Fruit fly (Drosophila melanogaster) whole organism, embryonic: ENCODE measurements around the gene sna.
A peak's percentile ranks its signal among the peaks of the same experiment; 100 is the strongest.

ENCODE experiments used
- Antp ChIP-seq: fragments of 200-800 bp; sonication (Bioruptor generic); optimal IDR thresholded peaks from 3 replicates; lab custom pipeline; 2016; ENCODE audit warnings: missing biosample characterization, missing genetic modification characterization
- Atf-2 ChIP-seq: fragments of 200-800 bp; sonication (Bioruptor generic); optimal IDR thresholded peaks from 2 replicates; lab custom pipeline; 2016; ENCODE audit warnings: missing biosample characterization, missing genetic modification characterization
- Atf6 ChIP-seq: fragments of 200-800 bp; sonication (Bioruptor generic); IDR thresholded peaks from 2 replicates; pipeline ENCODE4 v1.3.6; 2022; ENCODE audit warnings: missing biosample characterization, missing genetic modification characterization
- CG11093 ChIP-seq: fragments of 200-800 bp; sonication (Bioruptor generic); IDR thresholded peaks from 3 replicates; pipeline ENCODE4 v1.3.6; 2022; ENCODE audit warnings: missing biosample characterization, missing genetic modification characterization
- CG12071 ChIP-seq: fragments of 200-800 bp; sonication (Bioruptor generic); optimal IDR thresholded peaks from 3 replicates; lab custom pipeline; 2018; ENCODE audit warnings: missing biosample characterization, mild to moderate bottlenecking, missing genetic modification characterization
- CG14050 ChIP-seq: fragments of 200-800 bp; sonication (Bioruptor generic); IDR thresholded peaks from 3 replicates; pipeline ENCODE4 v1.3.6; 2022; ENCODE audit warnings: missing biosample characterization, missing genetic modification characterization
- CG16815 ChIP-seq: fragments of 200-800 bp; sonication (Bioruptor generic); optimal IDR thresholded peaks from 3 replicates; lab custom pipeline; 2017; ENCODE audit warnings: missing biosample characterization, mild to moderate bottlenecking, missing genetic modification characterization
- CG17568 ChIP-seq: fragments of 200-800 bp; sonication (Bioruptor generic); optimal IDR thresholded peaks from 2 replicates; lab custom pipeline; 2018; ENCODE audit warnings: missing biosample characterization, mild to moderate bottlenecking, missing genetic modification characterization, moderate library complexity
- CG18619 ChIP-seq: fragments of 200-800 bp; sonication (Bioruptor generic); optimal IDR thresholded peaks from 3 replicates; lab custom pipeline; 2017; ENCODE audit warnings: missing biosample characterization, mild to moderate bottlenecking, missing genetic modification characterization
- CG2199 ChIP-seq: fragments of 200-800 bp; sonication (Bioruptor generic); IDR thresholded peaks from 3 replicates; pipeline ENCODE4 v1.3.6; 2022; ENCODE audit warnings: missing biosample characterization, missing genetic modification characterization
- CG30403 ChIP-seq: fragments of 200-800 bp; sonication (Bioruptor generic); optimal IDR thresholded peaks from 3 replicates; lab custom pipeline; 2016; ENCODE audit warnings: missing biosample characterization, missing genetic modification characterization
- CG3163 ChIP-seq: fragments of 200-800 bp; sonication (Bioruptor generic); optimal IDR thresholded peaks from 3 replicates; lab custom pipeline; 2016; ENCODE audit warnings: missing biosample characterization, missing genetic modification characterization
- CG32767 ChIP-seq: fragments of 200-800 bp; sonication (Bioruptor generic); IDR thresholded peaks from 2 replicates; pipeline ENCODE4 v1.3.6; 2022; ENCODE audit warnings: missing biosample characterization, missing genetic modification characterization
- CG3726 ChIP-seq: fragments of 200-800 bp; sonication (Bioruptor generic); IDR thresholded peaks from 3 replicates; pipeline ENCODE4, ENCODE4 v1.3.6; 2022; ENCODE audit warnings: missing biosample characterization, missing genetic modification characterization
- CG4424 ChIP-seq: fragments of 200-800 bp; sonication (Bioruptor generic); optimal IDR thresholded peaks from 3 replicates; lab custom pipeline; 2016; ENCODE audit warnings: missing biosample characterization, missing genetic modification characterization
- CG4617 ChIP-seq: fragments of 200-800 bp; sonication (Bioruptor generic); optimal IDR thresholded peaks from 3 replicates; lab custom pipeline; 2016; ENCODE audit warnings: missing biosample characterization, missing genetic modification characterization, borderline replicate concordance
- CG4707 ChIP-seq: fragments of 200-800 bp; sonication (Bioruptor generic); optimal IDR thresholded peaks from 2 replicates; lab custom pipeline; 2018; ENCODE audit warnings: missing biosample characterization, mild to moderate bottlenecking, missing genetic modification characterization, moderate library complexity
- CG4730 ChIP-seq: fragments of 200-800 bp; sonication (Bioruptor generic); IDR thresholded peaks from 2 replicates; pipeline ENCODE4 v1.3.6; 2022; ENCODE audit warnings: missing biosample characterization, missing genetic modification characterization
- CG4854 ChIP-seq: fragments of 200-800 bp; sonication (Bioruptor generic); optimal IDR thresholded peaks from 2 replicates; lab custom pipeline; 2016; ENCODE audit warnings: missing biosample characterization, missing genetic modification characterization, inconsistent platforms
- CG5245 ChIP-seq: fragments of 200-800 bp; sonication (Bioruptor generic); optimal IDR thresholded peaks from 3 replicates; lab custom pipeline; 2016; ENCODE audit warnings: missing biosample characterization, missing genetic modification characterization
- CG6654 ChIP-seq: fragments of 200-800 bp; sonication (Bioruptor generic); optimal IDR thresholded peaks from 2 replicates; lab custom pipeline; 2017; ENCODE audit warnings: missing biosample characterization, mild to moderate bottlenecking, missing genetic modification characterization
- CG6689 ChIP-seq: fragments of 200-800 bp; sonication (Bioruptor generic); IDR thresholded peaks from 2 replicates; pipeline ENCODE4 v1.3.6; 2022; ENCODE audit warnings: missing biosample characterization, missing genetic modification characterization
- CG7745 ChIP-seq: fragments of 200-800 bp; sonication (Bioruptor generic); optimal IDR thresholded peaks from 2 replicates; lab custom pipeline; 2018; ENCODE audit warnings: missing biosample characterization, mild to moderate bottlenecking, missing genetic modification characterization, moderate library complexity
- CG8290 ChIP-seq, 3 experiments: fragments of 200-800 bp; sonication (Bioruptor generic); optimal IDR thresholded peaks; 2 replicates each; lab custom pipeline; 2016 to 2019; ENCODE audit warnings: missing biosample characterization in 3 of 3, missing genetic modification characterization in 3 of 3, mild to moderate bottlenecking in 2 of 3, moderate library complexity in 1 of 3
- CG9437 ChIP-seq: fragments of 200-800 bp; sonication (Bioruptor generic); optimal IDR thresholded peaks from 2 replicates; lab custom pipeline; 2018; ENCODE audit warnings: missing biosample characterization, mild to moderate bottlenecking, missing genetic modification characterization
- CrebB ChIP-seq: fragments of 200-800 bp; sonication (Bioruptor generic); optimal IDR thresholded peaks from 3 replicates; lab custom pipeline; 2018; ENCODE audit warnings: missing biosample characterization, mild to moderate bottlenecking, missing genetic modification characterization
- D19A ChIP-seq: fragments of 200-800 bp; optimal IDR thresholded peaks from 3 replicates; lab custom pipeline; 2019; ENCODE audit warnings: missing biosample characterization, mild to moderate bottlenecking, missing genetic modification characterization, moderate library complexity
- ERR ChIP-seq: fragments of 200-800 bp; sonication (Bioruptor generic); optimal IDR thresholded peaks from 2 replicates; lab custom pipeline; 2016; ENCODE audit warnings: missing biosample characterization, missing genetic modification characterization
- GATAe ChIP-seq: fragments of 200-800 bp; sonication (Bioruptor generic); conservative IDR thresholded peaks from 2 replicates; pipeline ENCODE4 v1.3.6; 2022; ENCODE audit warnings: missing biosample characterization, missing genetic modification characterization
- HmgZ ChIP-seq: fragments of 200-800 bp; sonication (Bioruptor generic); optimal IDR thresholded peaks from 2 replicates; lab custom pipeline; 2018; ENCODE audit warnings: missing biosample characterization, mild to moderate bottlenecking, missing genetic modification characterization
- Lhr ChIP-seq: fragments of 200-800 bp; sonication (Bioruptor generic); optimal IDR thresholded peaks from 3 replicates; lab custom pipeline; 2017; ENCODE audit warnings: mild to moderate bottlenecking, missing biosample characterization, missing genetic modification reagents, missing genetic modification characterization
- MESR4 ChIP-seq: fragments of 200-800 bp; sonication (Bioruptor generic); optimal IDR thresholded peaks from 2 replicates; lab custom pipeline; 2018; ENCODE audit warnings: missing biosample characterization, mild to moderate bottlenecking, missing genetic modification characterization, moderate library complexity
- Sox100B ChIP-seq: fragments of 200-800 bp; sonication (Bioruptor generic); optimal IDR thresholded peaks from 3 replicates; lab custom pipeline; 2018; ENCODE audit warnings: missing biosample characterization, mild to moderate bottlenecking, missing genetic modification characterization
- Sry-δ ChIP-seq: fragments of 200-800 bp; sonication (Bioruptor generic); optimal IDR thresholded peaks from 2 replicates; lab custom pipeline; 2016; ENCODE audit warnings: missing biosample characterization, missing genetic modification characterization
- Tbp ChIP-seq: fragments of >200 bp; optimal IDR thresholded peaks from 2 replicates; lab custom pipeline; 2018; ENCODE audit warnings: missing biosample characterization, missing genetic modification characterization
- ash1 ChIP-seq: fragments of 200-800 bp; sonication (Bioruptor generic); optimal IDR thresholded peaks from 2 replicates; lab custom pipeline; 2018; ENCODE audit warnings: missing biosample characterization, mild to moderate bottlenecking, missing genetic modification characterization
- chn ChIP-seq: fragments of 200-800 bp; sonication (Bioruptor generic); optimal IDR thresholded peaks from 2 replicates; lab custom pipeline; 2016; ENCODE audit warnings: missing biosample characterization, missing genetic modification characterization
- crol ChIP-seq: fragments of 200-800 bp; sonication (Bioruptor generic); IDR thresholded peaks from 2 replicates; pipeline ENCODE4 v1.3.6; 2022; ENCODE audit warnings: missing biosample characterization, missing genetic modification characterization
- crp ChIP-seq, 2 experiments: fragments of 200-800 bp; sonication (Bioruptor generic); optimal IDR thresholded peaks; 2 replicates in 1 of 2; 3 replicates in 1 of 2; lab custom pipeline; 2017; ENCODE audit warnings: missing biosample characterization in 2 of 2, missing genetic modification characterization in 2 of 2, mild to moderate bottlenecking in 1 of 2, moderate library complexity in 1 of 2
- dan ChIP-seq: fragments of 200-800 bp; sonication (Bioruptor generic); IDR thresholded peaks from 2 replicates; pipeline ENCODE4 v1.3.6; 2022; ENCODE audit warnings: missing biosample characterization, missing genetic modification characterization
- fd3F ChIP-seq: fragments of 200-800 bp; sonication (Bioruptor generic); optimal IDR thresholded peaks from 2 replicates; lab custom pipeline; 2018; ENCODE audit warnings: missing biosample characterization, mild to moderate bottlenecking, missing genetic modification characterization, moderate library complexity
- fd64A ChIP-seq: fragments of 200-800 bp; sonication (Bioruptor generic); optimal IDR thresholded peaks from 3 replicates; lab custom pipeline; 2018; ENCODE audit warnings: missing biosample characterization, mild to moderate bottlenecking, missing genetic modification characterization
- ftz-f1 ChIP-seq: fragments of 200-800 bp; sonication (Bioruptor generic); optimal IDR thresholded peaks from 2 replicates; lab custom pipeline; 2016; ENCODE audit warnings: missing biosample characterization, missing genetic modification characterization
- gcm2 ChIP-seq: fragments of 200-800 bp; sonication (Bioruptor generic); optimal IDR thresholded peaks from 2 replicates; lab custom pipeline; 2016; ENCODE audit warnings: missing biosample characterization, missing genetic modification characterization
- insv ChIP-seq, 2 experiments: fragments of 200-800 bp; sonication (Bioruptor generic); optimal IDR thresholded peaks; 3 replicates each; lab custom pipeline; 2016 to 2018; ENCODE audit warnings: missing biosample characterization in 2 of 2, missing genetic modification characterization in 2 of 2
- jing ChIP-seq: fragments of 200-800 bp; sonication (Bioruptor generic); optimal IDR thresholded peaks from 2 replicates; lab custom pipeline; 2018; ENCODE audit warnings: missing biosample characterization, mild to moderate bottlenecking, missing genetic modification characterization
- lab ChIP-seq: fragments of 200-800 bp; sonication (Bioruptor generic); optimal IDR thresholded peaks from 3 replicates; lab custom pipeline; 2017; ENCODE audit warnings: missing biosample characterization, missing genetic modification characterization, mild to moderate bottlenecking, moderate library complexity, missing genetic modification reagents
- lilli ChIP-seq: fragments of 200-800 bp; sonication (Bioruptor generic); optimal IDR thresholded peaks from 3 replicates; lab custom pipeline; 2016; ENCODE audit warnings: missing biosample characterization, missing genetic modification characterization
- lola ChIP-seq, 3 experiments: fragments of >200 bp in 2 of 3; fragments of 200-800 bp in 1 of 3; sonication (Bioruptor generic) in 1 of 3; optimal IDR thresholded peaks; 2 replicates each; lab custom pipeline; 2017 to 2019; ENCODE audit warnings: missing biosample characterization in 3 of 3, missing genetic modification characterization in 3 of 3, mild to moderate bottlenecking in 1 of 3, moderate library complexity in 1 of 3
- ro ChIP-seq: fragments of 200-800 bp; sonication (Bioruptor generic); IDR thresholded peaks from 2 replicates; pipeline ENCODE4 v1.3.6; 2022; ENCODE audit warnings: missing biosample characterization, missing genetic modification characterization
- slp2 ChIP-seq: fragments of 200-800 bp; sonication (Bioruptor generic); optimal IDR thresholded peaks from 2 replicates; lab custom pipeline; 2016; ENCODE audit warnings: missing biosample characterization, missing genetic modification characterization
- usp ChIP-seq: fragments of >200 bp; optimal IDR thresholded peaks from 2 replicates; lab custom pipeline; 2017; ENCODE audit warnings: missing biosample characterization, missing genetic modification characterization

sna gene

dm6 chr2L:15478159-15478591 lies at the start of gene sna (continued):
- TF ChIP-seq chn, result no peak
- TF ChIP-seq ftz-f1 (GFP tag; lab: Kevin White, UChicago), result no peak
- no peak for TF ChIP-seq D19A (tag; lab: Kevin White, UChicago)
- no peak for TF ChIP-seq CG6654 (GFP tag; lab: Kevin White, UChicago)
- TF ChIP-seq CG4424 (GFP tag; lab: Kevin White, UChicago), result no peak
- no peak for TF ChIP-seq CG14050 (GFP tag; lab: Robert Waterston, UW)
- TF ChIP-seq ash1 (GFP tag; lab: Kevin White, UChicago), result no peak
- TF ChIP-seq CG8290 (GFP tag; optimal IDR thresholded peaks at IDR 0.05; lab: Kevin White, UChicago), result no peak
- no peak for TF ChIP-seq CG8290 (tag; optimal IDR thresholded peaks at IDR 0.05; lab: Kevin White, UChicago)
- TF ChIP-seq GATAe (GFP tag; lab: Robert Waterston, UW), result no peak
- no peak for TF ChIP-seq CG16815 (GFP tag; lab: Kevin White, UChicago)
- TF ChIP-seq CG3726 (GFP tag; lab: Robert Waterston, UW), result no peak
- no peak for TF ChIP-seq slp2 (GFP tag; lab: Kevin White, UChicago)
- TF ChIP-seq ro, result no peak
- TF ChIP-seq CG4707 (GFP tag; lab: Kevin White, UChicago), result no peak
- TF ChIP-seq Atf-2 (GFP tag; lab: Kevin White, UChicago), result no peak
- TF ChIP-seq CG5245, result no peak
- no peak for TF ChIP-seq fd3F (GFP tag; lab: Kevin White, UChicago)
- no peak for TF ChIP-seq CG30403
- peak in 1 of 2 experiments; percentile 39 for TF ChIP-seq insv (GFP tag; optimal IDR thresholded peaks at IDR 0.05; lab: Kevin White, UChicago)
- TF ChIP-seq Sox100B (GFP tag; lab: Kevin White, UChicago), result no peak
- TF ChIP-seq dan, result no peak
- peak; percentile 54; the same call in 1 of the 3 replicates for TF ChIP-seq CG2199
- no peak for TF ChIP-seq Lhr
- no peak for TF ChIP-seq jing (GFP tag; lab: Kevin White, UChicago)
- no peak for TF ChIP-seq Sry-δ (GFP tag; lab: Kevin White, UChicago)
- TF ChIP-seq usp (GFP tag; lab: Kevin White, UChicago), result no peak
- no peak for TF ChIP-seq CG7745 (tag; lab: Kevin White, UChicago)
- TF ChIP-seq Antp (GFP tag; lab: Kevin White, UChicago), result no peak
- TF ChIP-seq gcm2 (GFP tag; lab: Kevin White, UChicago), result no peak
- no peak for TF ChIP-seq CG6689
- no peak for TF ChIP-seq Atf6 (GFP tag; lab: Robert Waterston, UW)
- peak; percentile 93 for TF ChIP-seq Tbp (GFP tag; lab: Kevin White, UChicago)
- TF ChIP-seq CG12071 (GFP tag; lab: Kevin White, UChicago), result no peak
- TF ChIP-seq CG18619 (GFP tag; lab: Kevin White, UChicago), result no peak
- TF ChIP-seq fd64A (GFP tag; lab: Kevin White, UChicago), result no peak
- no peak for TF ChIP-seq CG11093 (GFP tag; lab: Robert Waterston, UW)
- no peak for TF ChIP-seq CG3163 (GFP tag; lab: Kevin White, UChicago)
- no peak for TF ChIP-seq CG17568
- no peak for TF ChIP-seq HmgZ (tag; lab: Kevin White, UChicago)
- no peak for TF ChIP-seq ERR (GFP tag; lab: Kevin White, UChicago)
- no peak for TF ChIP-seq CG4854 (GFP tag; lab: Kevin White, UChicago)
- TF ChIP-seq CG4730 (GFP tag; lab: Robert Waterston, UW), result no peak
- TF ChIP-seq CG9437, result no peak
- no peak for TF ChIP-seq CrebB (tag; lab: Kevin White, UChicago)
- TF ChIP-seq MESR4 (GFP tag; lab: Kevin White, UChicago), result no peak
- TF ChIP-seq lilli (GFP tag; lab: Kevin White, UChicago), result no peak
- TF ChIP-seq lola (GFP tag; optimal IDR thresholded peaks at IDR 0.05; lab: Kevin White, UChicago), result no peak
- peak; percentile 80 for TF ChIP-seq crol (GFP tag; lab: Robert Waterston, UW)
- no peak for TF ChIP-seq CG32767 (GFP tag; lab: Robert Waterston, UW)
- no peak for TF ChIP-seq CG4617 (GFP tag; lab: Kevin White, UChicago)
- no peak for TF ChIP-seq lab (GFP tag; lab: Kevin White, UChicago)
- TF ChIP-seq crp (GFP tag; optimal IDR thresholded peaks at IDR 0.05; lab: Kevin White, UChicago), result no peak
